Fruit fly (Drosophila melanogaster) whole organism, embryonic: ENCODE measurements around the gene CG33543.

Source experiments
- Asciz ChIP-seq: fragments of 200-800 bp; sonication (Bioruptor generic); optimal IDR thresholded peaks from 2 replicates; lab custom pipeline; 2017; ENCODE audit warnings: missing biosample characterization, mild to moderate bottlenecking, missing genetic modification characterization, missing genetic modification reagents
- B-H2 ChIP-seq: fragments of 200-800 bp; sonication (Bioruptor generic); optimal IDR thresholded peaks from 2 replicates; lab custom pipeline; 2018; ENCODE audit warnings: missing biosample characterization, mild to moderate bottlenecking, missing genetic modification characterization
- BEAF-32 ChIP-seq: fragments of 200-800 bp; sonication (Bioruptor generic); optimal IDR thresholded peaks from 3 replicates; lab custom pipeline; 2017; ENCODE audit warnings: missing biosample characterization, missing genetic modification characterization, mild to moderate bottlenecking, moderate library complexity, missing genetic modification reagents
- CG10267 ChIP-seq: fragments of 200-800 bp; sonication (Bioruptor generic); optimal IDR thresholded peaks from 2 replicates; lab custom pipeline; 2018; ENCODE audit warnings: missing biosample characterization, mild to moderate bottlenecking, missing genetic modification characterization, moderate library complexity
- CG10321 ChIP-seq: fragments of 200-800 bp; sonication (Bioruptor generic); IDR thresholded peaks from 2 replicates; pipeline ENCODE4 v1.3.6; 2022; ENCODE audit warnings: missing biosample characterization, missing genetic modification characterization
- CG10462 ChIP-seq: fragments of 200-800 bp; sonication (Bioruptor generic); optimal IDR thresholded peaks from 2 replicates; lab custom pipeline; 2016; ENCODE audit warnings: missing biosample characterization, missing genetic modification characterization
- CG10543 ChIP-seq: fragments of 200-800 bp; sonication (Bioruptor generic); optimal IDR thresholded peaks from 3 replicates; lab custom pipeline; 2017; ENCODE audit warnings: missing biosample characterization, mild to moderate bottlenecking, missing genetic modification characterization, moderate library complexity
- CG11723 ChIP-seq: fragments of 200-800 bp; sonication (Bioruptor generic); optimal IDR thresholded peaks from 2 replicates; lab custom pipeline; 2017; ENCODE audit warnings: missing biosample characterization, mild to moderate bottlenecking, missing genetic modification characterization
- CG12769 ChIP-seq: fragments of 200-800 bp; sonication (Bioruptor generic); optimal IDR thresholded peaks from 2 replicates; lab custom pipeline; 2019; ENCODE audit warnings: missing biosample characterization, mild to moderate bottlenecking, missing genetic modification characterization, moderate library complexity
- CG13123 ChIP-seq: fragments of 200-800 bp; sonication (Bioruptor generic); optimal IDR thresholded peaks from 2 replicates; lab custom pipeline; 2016; ENCODE audit warnings: missing biosample characterization, missing genetic modification characterization
- CG1529 ChIP-seq: fragments of 200-800 bp; sonication (Bioruptor generic); optimal IDR thresholded peaks from 3 replicates; lab custom pipeline; 2018; ENCODE audit warnings: missing biosample characterization, missing genetic modification characterization
- CG16813 ChIP-seq: fragments of 200-800 bp; sonication (Bioruptor generic); IDR thresholded peaks from 3 replicates; pipeline ENCODE4 v1.3.6; 2022; ENCODE audit warnings: missing biosample characterization, missing genetic modification characterization; ENCODE audit not compliant: partially characterized antibody
- CG17186 ChIP-seq: fragments of 200-800 bp; sonication (Bioruptor generic); optimal IDR thresholded peaks from 3 replicates; lab custom pipeline; 2017; ENCODE audit warnings: missing biosample characterization, missing genetic modification reagents, missing genetic modification characterization
- CG17385 ChIP-seq: fragments of 200-800 bp; sonication (Bioruptor generic); optimal IDR thresholded peaks from 3 replicates; lab custom pipeline; 2018; ENCODE audit warnings: missing biosample characterization, mild to moderate bottlenecking, missing genetic modification characterization
- CG18262 ChIP-seq: fragments of 200-800 bp; optimal IDR thresholded peaks from 3 replicates; lab custom pipeline; 2019; ENCODE audit warnings: missing biosample characterization, mild to moderate bottlenecking, missing genetic modification characterization, moderate library complexity
- CG1832 ChIP-seq: fragments of 200-800 bp; sonication (Bioruptor generic); optimal IDR thresholded peaks from 2 replicates; lab custom pipeline; 2017; ENCODE audit warnings: missing biosample characterization, mild to moderate bottlenecking, missing genetic modification characterization, inconsistent platforms
- CG2116 ChIP-seq: fragments of 200-800 bp; sonication (Bioruptor generic); optimal IDR thresholded peaks from 3 replicates; lab custom pipeline; 2018; ENCODE audit warnings: missing biosample characterization, mild to moderate bottlenecking, missing genetic modification characterization
- CG31365 ChIP-seq: fragments of 200-800 bp; sonication (Bioruptor generic); optimal IDR thresholded peaks from 2 replicates; lab custom pipeline; 2018; ENCODE audit warnings: missing biosample characterization, mild to moderate bottlenecking, missing genetic modification characterization
- CG32532 ChIP-seq: fragments of 200-800 bp; sonication (Bioruptor generic); IDR thresholded peaks from 2 replicates; pipeline ENCODE4 v1.3.6; 2022; ENCODE audit warnings: missing biosample characterization, missing genetic modification characterization
- CG34224 ChIP-seq: fragments of 200-800 bp; sonication (Bioruptor generic); IDR thresholded peaks from 3 replicates; pipeline ENCODE4 v1.3.6; 2022; ENCODE audit warnings: missing biosample characterization, missing genetic modification characterization; ENCODE audit not compliant: partially characterized antibody
- CG3838 ChIP-seq: fragments of 200-800 bp; sonication (Bioruptor generic); optimal IDR thresholded peaks from 3 replicates; lab custom pipeline; 2016; ENCODE audit warnings: missing biosample characterization, missing genetic modification characterization
- CG3847 ChIP-seq: fragments of 200-800 bp; sonication (Bioruptor generic); IDR thresholded peaks from 2 replicates; pipeline ENCODE4 v1.3.6; 2022; ENCODE audit warnings: missing biosample characterization, missing genetic modification characterization
- CG6791 ChIP-seq: fragments of 200-800 bp; sonication (Bioruptor generic); IDR thresholded peaks from 3 replicates; pipeline ENCODE4 v1.3.6; 2022; ENCODE audit warnings: missing biosample characterization, missing genetic modification characterization; ENCODE audit not compliant: partially characterized antibody
- CG7987 ChIP-seq: fragments of 200-800 bp; sonication (Bioruptor generic); optimal IDR thresholded peaks from 2 replicates; lab custom pipeline; 2018; ENCODE audit warnings: missing biosample characterization, mild to moderate bottlenecking, missing genetic modification characterization, moderate library complexity
- CG9817 ChIP-seq: fragments of 200-800 bp; sonication (Bioruptor generic); optimal IDR thresholded peaks from 2 replicates; lab custom pipeline; 2018; ENCODE audit warnings: missing biosample characterization, mild to moderate bottlenecking, missing genetic modification characterization, moderate library complexity
- Camta ChIP-seq: fragments of 200-800 bp; sonication (Bioruptor generic); optimal IDR thresholded peaks from 2 replicates; lab custom pipeline; 2016; ENCODE audit warnings: missing biosample characterization, missing genetic modification characterization
- Chrac-16 ChIP-seq: fragments of 200-800 bp; sonication (Bioruptor generic); optimal IDR thresholded peaks from 3 replicates; lab custom pipeline; 2016; ENCODE audit warnings: missing biosample characterization, missing genetic modification characterization
- D ChIP-seq, 2 experiments: fragments of 200-800 bp in 1 of 2; fragments of >200 bp in 1 of 2; sonication (Bioruptor generic) in 1 of 2; optimal IDR thresholded peaks; 2 replicates in 1 of 2; 3 replicates in 1 of 2; lab custom pipeline; 2017; ENCODE audit warnings: mild to moderate bottlenecking in 1 of 2, missing biosample characterization in 1 of 2, missing genetic modification characterization in 1 of 2, missing genetic modification reagents in 1 of 2
- Dll ChIP-seq: fragments of 200-800 bp; sonication (Bioruptor generic); IDR thresholded peaks from 4 replicates; pipeline ENCODE4 v1.3.6; 2022; ENCODE audit warnings: missing biosample characterization, missing genetic modification characterization; ENCODE audit not compliant: partially characterized antibody
- Fer3 ChIP-seq: fragments of 200-800 bp; sonication (Bioruptor generic); optimal IDR thresholded peaks from 2 replicates; lab custom pipeline; 2018; ENCODE audit warnings: missing biosample characterization, mild to moderate bottlenecking, missing genetic modification characterization, moderate library complexity
- Mad ChIP-seq: fragments of 200-800 bp; sonication (Bioruptor generic); optimal IDR thresholded peaks from 2 replicates; lab custom pipeline; 2016; ENCODE audit warnings: missing biosample characterization, missing genetic modification characterization
- Nf-YA ChIP-seq: fragments of 200-800 bp; sonication (Bioruptor generic); IDR thresholded peaks from 2 replicates; pipeline ENCODE4 v1.3.6; 2022; ENCODE audit warnings: missing biosample characterization, missing genetic modification characterization
- Scr ChIP-seq: fragments of 200-800 bp; sonication (Bioruptor generic); IDR thresholded peaks from 2 replicates; pipeline ENCODE4 v1.3.6; 2022; ENCODE audit warnings: missing biosample characterization, missing genetic modification characterization; ENCODE audit not compliant: partially characterized antibody
- Spps ChIP-seq: fragments of 200-800 bp; sonication (Bioruptor generic); optimal IDR thresholded peaks from 2 replicates; lab custom pipeline; 2018; ENCODE audit warnings: missing biosample characterization, mild to moderate bottlenecking, missing genetic modification characterization
- Stat92E ChIP-seq, 3 experiments: fragments of >200 bp in 2 of 3; fragments of 200-800 bp in 1 of 3; sonication (Bioruptor generic) in 1 of 3; optimal IDR thresholded peaks; 2 replicates each; lab custom pipeline; 2017 to 2019; ENCODE audit warnings: missing biosample characterization in 3 of 3, missing genetic modification characterization in 3 of 3, mild to moderate bottlenecking in 1 of 3, moderate library complexity in 1 of 3
- Taf1 ChIP-seq: fragments of 200-800 bp; sonication (Bioruptor generic); IDR thresholded peaks from 2 replicates; pipeline ENCODE4 v1.3.6; 2022; ENCODE audit warnings: missing biosample characterization, missing genetic modification characterization
- caup ChIP-seq: fragments of 200-800 bp; sonication (Bioruptor generic); optimal IDR thresholded peaks from 3 replicates; lab custom pipeline; 2017; ENCODE audit warnings: missing biosample characterization, mild to moderate bottlenecking, missing genetic modification characterization, moderate library complexity; ENCODE audit not compliant: severe bottlenecking
- corto ChIP-seq: fragments of 200-800 bp; sonication (Bioruptor generic); optimal IDR thresholded peaks from 2 replicates; lab custom pipeline; 2016; ENCODE audit warnings: missing biosample characterization, mild to moderate bottlenecking, missing genetic modification characterization, moderate library complexity
- dati ChIP-seq: fragments of 200-800 bp; sonication (Bioruptor generic); IDR thresholded peaks from 2 replicates; pipeline ENCODE4 v1.3.6; 2022; ENCODE audit warnings: missing biosample characterization, missing genetic modification characterization
- eve ChIP-seq, 2 experiments: fragments of >200 bp; optimal IDR thresholded peaks; 2 replicates each; lab custom pipeline; 2017; ENCODE audit warnings: missing biosample characterization in 2 of 2, missing genetic modification characterization in 2 of 2
- grn ChIP-seq: fragments of 200-800 bp; sonication (Bioruptor generic); optimal IDR thresholded peaks from 3 replicates; lab custom pipeline; 2017; ENCODE audit warnings: missing biosample characterization, missing genetic modification characterization
- pnt ChIP-seq: fragments of 200-800 bp; sonication (Bioruptor generic); optimal IDR thresholded peaks from 3 replicates; lab custom pipeline; 2016; ENCODE audit warnings: missing biosample characterization, missing genetic modification characterization
- sna ChIP-seq: fragments of 200-800 bp; sonication (Bioruptor generic); IDR thresholded peaks from 2 replicates; pipeline ENCODE4 v1.3.6; 2022; ENCODE audit warnings: missing biosample characterization, missing genetic modification characterization; ENCODE audit not compliant: partially characterized antibody
- sqz ChIP-seq: fragments of 200-800 bp; sonication (Bioruptor generic); optimal IDR thresholded peaks from 3 replicates; lab custom pipeline; 2018; ENCODE audit warnings: missing biosample characterization, mild to moderate bottlenecking, missing genetic modification characterization
- tap ChIP-seq: fragments of 200-800 bp; optimal IDR thresholded peaks from 3 replicates; lab custom pipeline; 2019; ENCODE audit warnings: missing biosample characterization, mild to moderate bottlenecking, missing genetic modification characterization, moderate library complexity
- tll ChIP-seq, 2 experiments: fragments of 200-800 bp in 1 of 2; fragments of >200 bp in 1 of 2; sonication (Bioruptor generic) in 1 of 2; optimal IDR thresholded peaks; 2 replicates each; lab custom pipeline; 2017 to 2019; ENCODE audit warnings: missing biosample characterization in 2 of 2, missing genetic modification characterization in 2 of 2, mild to moderate bottlenecking in 1 of 2, moderate library complexity in 1 of 2
- unpg ChIP-seq: fragments of 200-800 bp; sonication (Bioruptor generic); optimal IDR thresholded peaks from 3 replicates; lab custom pipeline; 2018; ENCODE audit warnings: missing biosample characterization, mild to moderate bottlenecking, missing genetic modification characterization, moderate library complexity

Gene CG33543

DNA sequence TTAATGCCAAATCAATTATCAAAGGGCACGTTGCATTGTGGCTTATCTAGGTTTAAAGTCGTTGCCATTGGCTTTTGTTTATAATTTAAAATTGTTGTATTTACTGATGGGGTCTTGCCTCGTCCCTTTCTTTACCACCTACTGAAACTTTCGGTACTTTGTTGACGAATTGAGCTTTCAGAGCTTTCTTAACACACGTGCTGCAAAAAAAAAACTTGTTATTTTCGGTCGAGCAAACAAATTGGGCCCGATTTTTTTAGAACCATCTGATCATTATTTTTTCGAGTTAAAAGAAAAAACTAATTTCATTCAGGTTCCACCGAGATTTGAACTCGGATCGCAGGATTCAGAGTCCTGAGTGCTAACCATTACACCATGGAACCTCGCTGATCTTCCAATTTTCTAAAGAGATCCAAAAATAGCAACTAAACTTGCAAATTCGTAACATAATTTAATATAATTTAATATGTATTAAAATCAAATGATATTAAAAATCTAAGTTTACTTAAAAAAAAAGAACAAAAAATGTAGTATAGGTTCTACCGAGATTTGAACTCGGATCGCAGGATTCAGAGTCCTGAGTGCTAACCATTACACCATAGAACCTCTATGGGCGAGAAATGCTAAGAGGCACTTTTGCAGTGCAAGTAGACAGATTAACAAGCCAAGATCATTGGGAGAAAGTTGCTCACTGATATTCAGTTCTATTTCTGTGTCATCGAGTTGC, 4.4 kb upstream of the CG33543 start (continued):
- TF ChIP-seq CG17385, result no peak
- peak; percentile 77 for TF ChIP-seq Scr (GFP tag; lab: Robert Waterston, UW)
- TF ChIP-seq D (optimal IDR thresholded peaks at IDR 0.05; lab: Kevin White, UChicago), result no peak
- no peak for TF ChIP-seq D (GFP tag; optimal IDR thresholded peaks at IDR 0.05; lab: Kevin White, UChicago)
- peak; percentile 25 for TF ChIP-seq tap
- TF ChIP-seq CG6791 (GFP tag; lab: Robert Waterston, UW), result peak; percentile 93
- no peak for TF ChIP-seq corto (GFP tag; lab: Kevin White, UChicago)
- TF ChIP-seq CG2116 (GFP tag; lab: Kevin White, UChicago), result no peak
- TF ChIP-seq CG17186, result no peak
- peak; percentile 26 for TF ChIP-seq CG18262 (tag; lab: Kevin White, UChicago)
- TF ChIP-seq CG10543 (GFP tag; lab: Kevin White, UChicago), result no peak
- no peak for TF ChIP-seq dati (GFP tag; lab: Robert Waterston, UW)
- no peak for TF ChIP-seq unpg (GFP tag; lab: Kevin White, UChicago)
- TF ChIP-seq Asciz (GFP tag; lab: Kevin White, UChicago), result no peak
- no peak for TF ChIP-seq B-H2
- no peak for TF ChIP-seq CG13123 (GFP tag; lab: Kevin White, UChicago)
- TF ChIP-seq CG9817 (tag; lab: Kevin White, UChicago), result no peak
- peak; percentile 17 for TF ChIP-seq grn (GFP tag; lab: Kevin White, UChicago)
- no peak for TF ChIP-seq CG31365
- TF ChIP-seq CG16813 (GFP tag; lab: Robert Waterston, UW), result peak; percentile 90
- no peak for TF ChIP-seq CG11723
- peak; percentile 32 for TF ChIP-seq sqz (GFP tag; lab: Kevin White, UChicago)
- no peak for TF ChIP-seq CG3838 (GFP tag; lab: Kevin White, UChicago)
- TF ChIP-seq CG1832, result no peak
- TF ChIP-seq sna (GFP tag; lab: Robert Waterston, UW), result no peak
- peak; percentile 64; the same call in 2 of the 4 replicates for TF ChIP-seq Dll (GFP tag; lab: Robert Waterston, UW)
- no peak for TF ChIP-seq Spps
- TF ChIP-seq tll (GFP tag; optimal IDR thresholded peaks at IDR 0.05; lab: Kevin White, UChicago), result no peak
- TF ChIP-seq BEAF-32, result no peak
- peak; percentile 56; the same call in 2 of the 3 replicates for TF ChIP-seq CG34224 (GFP tag; lab: Robert Waterston, UW)
- TF ChIP-seq caup (GFP tag; lab: Kevin White, UChicago), result no peak
- TF ChIP-seq CG32532 (GFP tag; lab: Robert Waterston, UW), result no peak
- no peak for TF ChIP-seq CG12769 (tag; lab: Kevin White, UChicago)
- no peak for TF ChIP-seq CG10462
- no peak for TF ChIP-seq CG3847
- no peak for TF ChIP-seq Camta (GFP tag; lab: Kevin White, UChicago)
- no peak for TF ChIP-seq CG7987
- TF ChIP-seq Stat92E (GFP tag; optimal IDR thresholded peaks at IDR 0.05; lab: Kevin White, UChicago), result peak in 1 of 3 experiments; percentile 50
- TF ChIP-seq CG1529 (GFP tag; lab: Kevin White, UChicago), result no peak
- TF ChIP-seq Taf1 (GFP tag; lab: Robert Waterston, UW), result no peak
- no peak for TF ChIP-seq Chrac-16 (GFP tag; lab: Kevin White, UChicago)
- TF ChIP-seq Mad, result no peak
- no peak for TF ChIP-seq eve (GFP tag; optimal IDR thresholded peaks at IDR 0.05; lab: Kevin White, UChicago)
- no peak for TF ChIP-seq pnt
- no peak for TF ChIP-seq Nf-YA (GFP tag; lab: Robert Waterston, UW)
- TF ChIP-seq Fer3 (tag; lab: Kevin White, UChicago), result no peak
- peak; percentile 2 for TF ChIP-seq CG10267 (tag; lab: Kevin White, UChicago)
- TF ChIP-seq CG10321 (GFP tag; lab: Robert Waterston, UW), result no peak
